Fruit fly (Drosophila melanogaster) whole organism, embryonic: Measurements from ENCODE around the gene CG5087.

Experiments used
- Abd-B ChIP-seq: fragments of 200-800 bp; sonication (Bioruptor generic); optimal IDR thresholded peaks from 2 replicates; lab custom pipeline; 2018; ENCODE audit warnings: missing biosample characterization, mild to moderate bottlenecking, missing genetic modification characterization, moderate library complexity
- Atf6 ChIP-seq: fragments of 200-800 bp; sonication (Bioruptor generic); IDR thresholded peaks from 2 replicates; pipeline ENCODE4 v1.3.6; 2022; ENCODE audit warnings: missing biosample characterization, missing genetic modification characterization
- Bteb2 ChIP-seq: fragments of 200-800 bp; sonication (Bioruptor generic); optimal IDR thresholded peaks from 2 replicates; lab custom pipeline; 2016; ENCODE audit warnings: missing biosample characterization, missing genetic modification characterization
- CG1024 ChIP-seq: fragments of 200-800 bp; sonication (Bioruptor generic); IDR thresholded peaks from 2 replicates; pipeline ENCODE4 v1.3.6; 2022; ENCODE audit warnings: missing biosample characterization, missing genetic modification characterization
- CG11504 ChIP-seq: fragments of 200-800 bp; sonication (Bioruptor generic); optimal IDR thresholded peaks from 3 replicates; lab custom pipeline; 2019; ENCODE audit warnings: missing biosample characterization, mild to moderate bottlenecking, missing genetic modification characterization, moderate library complexity
- CG11695 ChIP-seq: fragments of 200-800 bp; sonication (Bioruptor generic); IDR thresholded peaks from 3 replicates; pipeline ENCODE4 v1.3.6; 2022; ENCODE audit warnings: missing biosample characterization, missing genetic modification characterization
- CG12219 ChIP-seq: fragments of 200-800 bp; sonication (Bioruptor generic); optimal IDR thresholded peaks from 3 replicates; lab custom pipeline; 2018; ENCODE audit warnings: missing biosample characterization, mild to moderate bottlenecking, missing genetic modification characterization
- CG12391 ChIP-seq: fragments of 200-800 bp; sonication (Bioruptor generic); optimal IDR thresholded peaks from 3 replicates; lab custom pipeline; 2018; ENCODE audit warnings: missing biosample characterization, mild to moderate bottlenecking, missing genetic modification characterization, moderate library complexity
- CG13624 ChIP-seq: fragments of 200-800 bp; sonication (Bioruptor generic); optimal IDR thresholded peaks from 2 replicates; lab custom pipeline; 2016; ENCODE audit warnings: missing biosample characterization, missing genetic modification characterization
- CG15479 ChIP-seq: fragments of 200-800 bp; sonication (Bioruptor generic); optimal IDR thresholded peaks from 3 replicates; lab custom pipeline; 2019; ENCODE audit warnings: missing biosample characterization, mild to moderate bottlenecking, missing genetic modification characterization, moderate library complexity
- CG17328 ChIP-seq: fragments of 200-800 bp; sonication (Bioruptor generic); IDR thresholded peaks from 2 replicates; pipeline ENCODE4 v1.3.6; 2022; ENCODE audit warnings: missing biosample characterization, missing genetic modification characterization
- CG17829 ChIP-seq: fragments of 200-800 bp; optimal IDR thresholded peaks from 2 replicates; lab custom pipeline; 2019; ENCODE audit warnings: missing biosample characterization, mild to moderate bottlenecking, missing genetic modification characterization, moderate library complexity
- CG2116 ChIP-seq: fragments of 200-800 bp; sonication (Bioruptor generic); optimal IDR thresholded peaks from 3 replicates; lab custom pipeline; 2018; ENCODE audit warnings: missing biosample characterization, mild to moderate bottlenecking, missing genetic modification characterization
- CG2202 ChIP-seq: fragments of 200-800 bp; sonication (Bioruptor generic); optimal IDR thresholded peaks from 2 replicates; lab custom pipeline; 2018; ENCODE audit warnings: missing biosample characterization, mild to moderate bottlenecking, missing genetic modification characterization
- CG2712 ChIP-seq: fragments of 200-800 bp; optimal IDR thresholded peaks from 3 replicates; lab custom pipeline; 2019; ENCODE audit warnings: missing biosample characterization, mild to moderate bottlenecking, missing genetic modification characterization, moderate library complexity
- CG6272 ChIP-seq: fragments of 200-800 bp; sonication (Bioruptor generic); IDR thresholded peaks from 2 replicates; pipeline ENCODE4 v1.3.6; 2022; ENCODE audit warnings: missing biosample characterization, missing genetic modification characterization
- CG6654 ChIP-seq: fragments of 200-800 bp; sonication (Bioruptor generic); optimal IDR thresholded peaks from 2 replicates; lab custom pipeline; 2017; ENCODE audit warnings: missing biosample characterization, mild to moderate bottlenecking, missing genetic modification characterization
- CG8290 ChIP-seq, 3 experiments: fragments of 200-800 bp; sonication (Bioruptor generic); optimal IDR thresholded peaks; 2 replicates each; lab custom pipeline; 2016 to 2019; ENCODE audit warnings: missing biosample characterization in 3 of 3, missing genetic modification characterization in 3 of 3, mild to moderate bottlenecking in 2 of 3, moderate library complexity in 1 of 3
- CG8478 ChIP-seq: fragments of >200 bp; optimal IDR thresholded peaks from 2 replicates; lab custom pipeline; 2018
- CG9437 ChIP-seq: fragments of 200-800 bp; sonication (Bioruptor generic); optimal IDR thresholded peaks from 2 replicates; lab custom pipeline; 2018; ENCODE audit warnings: missing biosample characterization, mild to moderate bottlenecking, missing genetic modification characterization
- CG9797 ChIP-seq: fragments of 200-800 bp; sonication (Bioruptor generic); optimal IDR thresholded peaks from 3 replicates; lab custom pipeline; 2018; ENCODE audit warnings: missing biosample characterization, mild to moderate bottlenecking, missing genetic modification characterization
- CG9817 ChIP-seq: fragments of 200-800 bp; sonication (Bioruptor generic); optimal IDR thresholded peaks from 2 replicates; lab custom pipeline; 2018; ENCODE audit warnings: missing biosample characterization, mild to moderate bottlenecking, missing genetic modification characterization, moderate library complexity
- CG9932 ChIP-seq: fragments of 200-800 bp; sonication (Bioruptor generic); IDR thresholded peaks from 2 replicates; pipeline ENCODE4 v1.3.6; 2022; ENCODE audit warnings: missing biosample characterization, missing genetic modification characterization
- CoRest ChIP-seq: fragments of 200-800 bp; sonication (Bioruptor generic); optimal IDR thresholded peaks from 3 replicates; lab custom pipeline; 2018; ENCODE audit warnings: missing biosample characterization, mild to moderate bottlenecking, missing genetic modification characterization, moderate library complexity
- ERR ChIP-seq: fragments of 200-800 bp; sonication (Bioruptor generic); optimal IDR thresholded peaks from 2 replicates; lab custom pipeline; 2016; ENCODE audit warnings: missing biosample characterization, missing genetic modification characterization
- Fer3 ChIP-seq: fragments of 200-800 bp; sonication (Bioruptor generic); optimal IDR thresholded peaks from 2 replicates; lab custom pipeline; 2018; ENCODE audit warnings: missing biosample characterization, mild to moderate bottlenecking, missing genetic modification characterization, moderate library complexity
- HLH54F ChIP-seq: fragments of 200-800 bp; sonication (Bioruptor generic); optimal IDR thresholded peaks from 3 replicates; lab custom pipeline; 2016; ENCODE audit warnings: missing biosample characterization, missing genetic modification characterization
- MBD-R2 ChIP-seq: fragments of 200-800 bp; sonication (Bioruptor generic); IDR thresholded peaks from 2 replicates; pipeline ENCODE4 v1.3.6; 2022; ENCODE audit warnings: missing biosample characterization, missing genetic modification characterization
- MESR4 ChIP-seq: fragments of 200-800 bp; sonication (Bioruptor generic); optimal IDR thresholded peaks from 2 replicates; lab custom pipeline; 2018; ENCODE audit warnings: missing biosample characterization, mild to moderate bottlenecking, missing genetic modification characterization, moderate library complexity
- Med ChIP-seq: fragments of 200-800 bp; sonication (Bioruptor generic); peaks from one replicate; lab custom pipeline; 2016; ENCODE audit warnings: missing biosample characterization, missing genetic modification characterization, mild to moderate bottlenecking, inconsistent platforms, moderate library complexity
- NFAT ChIP-seq: fragments of 200-800 bp; sonication (Bioruptor generic); IDR thresholded peaks from 2 replicates; pipeline ENCODE4 v1.3.6; 2022; ENCODE audit warnings: missing biosample characterization, missing genetic modification characterization
- Sox100B ChIP-seq: fragments of 200-800 bp; sonication (Bioruptor generic); optimal IDR thresholded peaks from 3 replicates; lab custom pipeline; 2018; ENCODE audit warnings: missing biosample characterization, mild to moderate bottlenecking, missing genetic modification characterization
- al ChIP-seq: fragments of 200-800 bp; sonication (Bioruptor generic); IDR thresholded peaks from 2 replicates; pipeline ENCODE4 v1.3.6; 2022; ENCODE audit warnings: missing biosample characterization, missing genetic modification characterization
- caup ChIP-seq: fragments of 200-800 bp; sonication (Bioruptor generic); optimal IDR thresholded peaks from 3 replicates; lab custom pipeline; 2017; ENCODE audit warnings: missing biosample characterization, mild to moderate bottlenecking, missing genetic modification characterization, moderate library complexity; ENCODE audit not compliant: severe bottlenecking
- dimm ChIP-seq: fragments of 200-800 bp; sonication (Bioruptor generic); IDR thresholded peaks from 2 replicates; pipeline ENCODE4 v1.3.6; 2022; ENCODE audit warnings: missing biosample characterization, missing genetic modification characterization
- dpn ChIP-seq, 2 experiments: fragments of 200-800 bp; sonication (Bioruptor generic); optimal IDR thresholded peaks; 3 replicates each; lab custom pipeline; 2016; ENCODE audit warnings: missing biosample characterization in 2 of 2, missing genetic modification characterization in 2 of 2
- en ChIP-seq: fragments of 200-800 bp; sonication (Bioruptor generic); optimal IDR thresholded peaks from 2 replicates; lab custom pipeline; 2016; ENCODE audit warnings: missing biosample characterization, missing genetic modification characterization
- fd64A ChIP-seq: fragments of 200-800 bp; sonication (Bioruptor generic); optimal IDR thresholded peaks from 3 replicates; lab custom pipeline; 2018; ENCODE audit warnings: missing biosample characterization, mild to moderate bottlenecking, missing genetic modification characterization
- gem ChIP-seq: fragments of 200-800 bp; sonication (Bioruptor generic); optimal IDR thresholded peaks from 2 replicates; lab custom pipeline; 2019; ENCODE audit warnings: missing biosample characterization, mild to moderate bottlenecking, missing genetic modification characterization, moderate library complexity
- gsb-n ChIP-seq: fragments of 200-800 bp; sonication (Bioruptor generic); optimal IDR thresholded peaks from 3 replicates; lab custom pipeline; 2018; ENCODE audit warnings: missing biosample characterization, mild to moderate bottlenecking, missing genetic modification characterization
- ind ChIP-seq: fragments of 200-800 bp; sonication (Bioruptor generic); optimal IDR thresholded peaks from 3 replicates; lab custom pipeline; 2016; ENCODE audit warnings: missing biosample characterization, missing genetic modification characterization
- lbe ChIP-seq: fragments of 200-800 bp; sonication (Bioruptor generic); optimal IDR thresholded peaks from 2 replicates; lab custom pipeline; 2016; ENCODE audit warnings: missing biosample characterization, mild to moderate bottlenecking, missing genetic modification characterization
- sc ChIP-seq, 3 experiments: fragments of >200 bp in 2 of 3; fragments of 200-800 bp in 1 of 3; sonication (Bioruptor generic) in 1 of 3; optimal IDR thresholded peaks; 2 replicates in 2 of 3; 3 replicates in 1 of 3; lab custom pipeline; 2017; ENCODE audit warnings: mild to moderate bottlenecking in 1 of 3, missing biosample characterization in 1 of 3, missing genetic modification characterization in 1 of 3, missing genetic modification reagents in 1 of 3
- sisA ChIP-seq: fragments of 200-800 bp; sonication (Bioruptor generic); IDR thresholded peaks from 2 replicates; pipeline ENCODE4 v1.3.6; 2022; ENCODE audit warnings: missing biosample characterization, missing genetic modification characterization
- slbo ChIP-seq: fragments of 200-800 bp; sonication (Bioruptor generic); IDR thresholded peaks from 2 replicates; pipeline ENCODE4 v1.3.6; 2022; ENCODE audit warnings: missing biosample characterization, missing genetic modification characterization
- so ChIP-seq: fragments of 200-800 bp; sonication (Bioruptor generic); IDR thresholded peaks from 3 replicates; pipeline ENCODE4 v1.3.6; 2022; ENCODE audit warnings: missing biosample characterization, missing genetic modification characterization
- stc ChIP-seq: fragments of 200-800 bp; sonication (Bioruptor generic); IDR thresholded peaks from 2 replicates; pipeline ENCODE4 v1.3.6; 2022; ENCODE audit warnings: missing biosample characterization, missing genetic modification characterization
- tll ChIP-seq, 2 experiments: fragments of 200-800 bp in 1 of 2; fragments of >200 bp in 1 of 2; sonication (Bioruptor generic) in 1 of 2; optimal IDR thresholded peaks; 2 replicates each; lab custom pipeline; 2017 to 2019; ENCODE audit warnings: missing biosample characterization in 2 of 2, missing genetic modification characterization in 2 of 2, mild to moderate bottlenecking in 1 of 2, moderate library complexity in 1 of 2
- unpg ChIP-seq: fragments of 200-800 bp; sonication (Bioruptor generic); optimal IDR thresholded peaks from 3 replicates; lab custom pipeline; 2018; ENCODE audit warnings: missing biosample characterization, mild to moderate bottlenecking, missing genetic modification characterization, moderate library complexity

Gene CG5087

dm6 chr3L:8954648-8955033, 43.3 kb upstream of the CG5087 start, which contains the start of gene GNBP3 (continued):
- TF ChIP-seq CG2712 (tag; lab: Kevin White, UChicago) (peak; percentile 70), CG12219 (GFP tag; lab: Kevin White, UChicago) (no peak), ERR (GFP tag; lab: Kevin White, UChicago) (no peak), CG11695 (peak; percentile 65; the same call in 2 of the 3 replicates), dimm (GFP tag; lab: Robert Waterston, UW) (no peak), CG13624 (GFP tag; lab: Kevin White, UChicago) (peak; percentile 16), gem (tag; lab: Kevin White, UChicago) (peak; percentile 80), CG9932 (GFP tag; lab: Robert Waterston, UW) (peak; percentile 57), CG15479 (GFP tag; lab: Kevin White, UChicago) (no peak), sisA (GFP tag; lab: Robert Waterston, UW) (peak; percentile 78), caup (peak; percentile 47), sc (optimal IDR thresholded peaks at IDR 0.05; lab: Kevin White, UChicago) (no peak), sc (GFP tag; optimal IDR thresholded peaks at IDR 0.05; lab: Kevin White, UChicago) (peak; percentile 7), fd64A (peak; percentile 2), MBD-R2 (GFP tag; lab: Robert Waterston, UW) (peak; percentile 17; the same call in 1 of the 2 replicates), stc (GFP tag; lab: Robert Waterston, UW) (peak; percentile 43; the same call in 1 of the 2 replicates), so (GFP tag; lab: Robert Waterston, UW) (no peak), CG2202 (tag; lab: Kevin White, UChicago) (peak; percentile 45), lbe (GFP tag; lab: Kevin White, UChicago) (peak; percentile 96), HLH54F (GFP tag; lab: Kevin White, UChicago) (peak; percentile 9), CoRest (tag; lab: Kevin White, UChicago) (peak; percentile 35), dpn (GFP tag; optimal IDR thresholded peaks at IDR 0.05; lab: Kevin White, UChicago) (peak; percentile 31 to 38), CG9797 (GFP tag; lab: Kevin White, UChicago) (peak; percentile 33), slbo (peak; percentile 66), CG17328 (GFP tag; lab: Robert Waterston, UW) (peak; percentile 47; the same call in 1 of the 2 replicates), Abd-B (peak; percentile 54), en (GFP tag; lab: Kevin White, UChicago) (no peak), gsb-n (tag; lab: Kevin White, UChicago) (peak; percentile 35), Sox100B (GFP tag; lab: Kevin White, UChicago) (peak; percentile 82), CG8290 (GFP tag; optimal IDR thresholded peaks at IDR 0.05; lab: Kevin White, UChicago) (peak; percentile 63), CG8290 (tag; optimal IDR thresholded peaks at IDR 0.05; lab: Kevin White, UChicago) (no peak), Atf6 (GFP tag; lab: Robert Waterston, UW) (peak; percentile 53; the same call in 1 of the 2 replicates), Bteb2 (GFP tag; lab: Kevin White, UChicago) (no peak), al (GFP tag; lab: Robert Waterston, UW) (peak; percentile 39), CG6654 (GFP tag; lab: Kevin White, UChicago) (peak; percentile 32), CG12391 (tag; lab: Kevin White, UChicago) (peak; percentile 43), CG11504 (tag; lab: Kevin White, UChicago) (peak; percentile 80), CG2116 (GFP tag; lab: Kevin White, UChicago) (no peak), CG1024 (0 out of 2 replicates have a peak, but pooled peaks have one; percentile 25), CG17829 (tag; lab: Kevin White, UChicago) (peak; percentile 59), Med (peak; percentile 78), Fer3 (tag; lab: Kevin White, UChicago) (peak; percentile 77), NFAT (GFP tag; lab: Robert Waterston, UW) (0 out of 2 replicates have a peak, but pooled peaks have one; percentile 11), MESR4 (GFP tag; lab: Kevin White, UChicago) (no peak), CG9817 (tag; lab: Kevin White, UChicago) (peak; percentile 17), CG9437 (GFP tag; lab: Kevin White, UChicago) (no peak), CG6272 (GFP tag; lab: Robert Waterston, UW) (0 out of 2 replicates have a peak, but pooled peaks have one; percentile 19), tll (GFP tag; optimal IDR thresholded peaks at IDR 0.05; lab: Kevin White, UChicago) (peak in 1 of 2 experiments; percentile 1), unpg (GFP tag; lab: Kevin White, UChicago) (peak; percentile 59), ind (GFP tag; lab: Kevin White, UChicago) (peak; percentile 40), CG8478 (no peak)
